Worm (Caenorhabditis elegans) whole organism, L2 larva: ENCODE data around the gene F26D2.10.

Experiments
- C34F6.9 ChIP-seq: fragments of 150-350 bp; optimal IDR thresholded peaks from 2 replicates; lab custom pipeline; 2014; ENCODE audit warnings: missing biosample characterization, missing genetic modification characterization
- F13H6.1 ChIP-seq: sonication (generic microtip); optimal IDR thresholded peaks from 2 replicates; lab custom pipeline; 2016; ENCODE audit warnings: missing genetic modification characterization, missing compliant biosample characterization
- R02D3.7 ChIP-seq: fragments of 150-350 bp; optimal IDR thresholded peaks from 2 replicates; lab custom pipeline; 2014; ENCODE audit warnings: missing biosample characterization, missing genetic modification characterization
- Y55F3AM.14 ChIP-seq: fragments of 200-800 bp; sonication (Bioruptor generic); optimal IDR thresholded peaks from 2 replicates; lab custom pipeline; 2018; ENCODE audit warnings: mild to moderate bottlenecking, missing genetic modification characterization, missing compliant biosample characterization
- ZK546.5 ChIP-seq: sonication (generic microtip); optimal IDR thresholded peaks from 2 replicates; lab custom pipeline; 2017; ENCODE audit warnings: missing biosample characterization, missing genetic modification characterization
- aly-2 ChIP-seq: fragments of 150-350 bp; optimal IDR thresholded peaks from 2 replicates; lab custom pipeline; 2014; ENCODE audit warnings: missing biosample characterization, missing genetic modification characterization
- ama-1 ChIP-seq: fragments of 150-350 bp; optimal IDR thresholded peaks from 2 replicates; lab custom pipeline; 2018; ENCODE audit warnings: inconsistent platforms
- blmp-1 ChIP-seq: sonication (generic microtip); optimal IDR thresholded peaks from 2 replicates; lab custom pipeline; 2017; ENCODE audit warnings: missing genetic modification characterization, mild to moderate bottlenecking, missing compliant biosample characterization, antibody characterized with exemption, moderate library complexity; ENCODE audit not compliant: insufficient read depth
- ceh-16 ChIP-seq: fragments of 150-350 bp; optimal IDR thresholded peaks from 2 replicates; lab custom pipeline; 2014; ENCODE audit warnings: missing biosample characterization, missing genetic modification characterization
- crh-2 ChIP-seq: sonication (generic microtip); optimal IDR thresholded peaks from 2 replicates; lab custom pipeline; 2017; ENCODE audit warnings: missing biosample characterization, missing genetic modification characterization
- dmd-4 ChIP-seq: sonication (generic microtip); optimal IDR thresholded peaks from 2 replicates; lab custom pipeline; 2017; ENCODE audit warnings: missing biosample characterization, missing genetic modification characterization
- egl-27 ChIP-seq: sonication (generic microtip); optimal IDR thresholded peaks from 3 replicates; lab custom pipeline; 2017; ENCODE audit warnings: missing biosample characterization, missing genetic modification reagents, missing genetic modification characterization
- elt-1 ChIP-seq: fragments of 150-350 bp; optimal IDR thresholded peaks from 2 replicates; lab custom pipeline; 2014; ENCODE audit warnings: missing biosample characterization, missing genetic modification characterization
- elt-3 ChIP-seq: sonication (generic microtip); optimal IDR thresholded peaks from 2 replicates; lab custom pipeline; 2017; ENCODE audit warnings: missing biosample characterization, missing genetic modification characterization
- fos-1 ChIP-seq: fragments of 150-350 bp; optimal IDR thresholded peaks from 2 replicates; lab custom pipeline; 2014; ENCODE audit warnings: missing biosample characterization, missing genetic modification characterization
- lin-11 ChIP-seq: fragments of 150-350 bp; sonication (generic microtip); optimal IDR thresholded peaks from 2 replicates; lab custom pipeline; 2014; ENCODE audit warnings: missing biosample characterization, missing genetic modification characterization, inconsistent platforms, mixed read lengths
- lin-39 ChIP-seq: fragments of 150-350 bp; optimal IDR thresholded peaks from 2 replicates; lab custom pipeline; 2014; ENCODE audit warnings: missing biosample characterization, missing genetic modification reagents, missing genetic modification characterization
- mbf-1 ChIP-seq: sonication (generic microtip); optimal IDR thresholded peaks from 2 replicates; lab custom pipeline; 2017; ENCODE audit warnings: missing biosample characterization, missing genetic modification characterization
- mdl-1 ChIP-seq, 2 experiments: fragments of 150-350 bp in 1 of 2; sonication (generic microtip) in 1 of 2; optimal IDR thresholded peaks; 2 replicates each; lab custom pipeline; 2017; ENCODE audit warnings: missing biosample characterization in 2 of 2, missing genetic modification characterization in 2 of 2
- nhr-10 ChIP-seq: sonication (generic microtip); optimal IDR thresholded peaks from 2 replicates; lab custom pipeline; 2017; ENCODE audit warnings: missing biosample characterization, missing genetic modification characterization
- nhr-11 ChIP-seq: fragments of 150-350 bp; optimal IDR thresholded peaks from 2 replicates; lab custom pipeline; 2014; ENCODE audit warnings: missing biosample characterization, missing genetic modification characterization
- nhr-129 ChIP-seq: fragments of 150-350 bp; optimal IDR thresholded peaks from 2 replicates; lab custom pipeline; 2014; ENCODE audit warnings: missing biosample characterization, missing genetic modification characterization
- nhr-21 ChIP-seq: fragments of 150-350 bp; optimal IDR thresholded peaks from 2 replicates; lab custom pipeline; 2014; ENCODE audit warnings: missing biosample characterization, missing genetic modification characterization
- nhr-237 ChIP-seq: fragments of 150-350 bp; optimal IDR thresholded peaks from 2 replicates; lab custom pipeline; 2014; ENCODE audit warnings: missing biosample characterization, missing genetic modification characterization
- nhr-6 ChIP-seq: fragments of 150-350 bp; optimal IDR thresholded peaks from 2 replicates; lab custom pipeline; 2014; ENCODE audit warnings: missing biosample characterization, missing genetic modification characterization
- nhr-77 ChIP-seq: fragments of 150-350 bp; optimal IDR thresholded peaks from 2 replicates; lab custom pipeline; 2014; ENCODE audit warnings: missing biosample characterization, missing genetic modification characterization
- peb-1 ChIP-seq: fragments of 150-350 bp; optimal IDR thresholded peaks from 2 replicates; lab custom pipeline; 2014; ENCODE audit warnings: missing biosample characterization, missing genetic modification characterization
- sem-4 ChIP-seq: fragments of 150-350 bp; optimal IDR thresholded peaks from 2 replicates; lab custom pipeline; 2014; ENCODE audit warnings: missing biosample characterization, missing genetic modification reagents, missing genetic modification characterization
- skn-1 ChIP-seq: sonication (generic microtip); optimal IDR thresholded peaks from 2 replicates; lab custom pipeline; 2017; ENCODE audit warnings: missing biosample characterization, missing genetic modification characterization
- sma-3 ChIP-seq: sonication (generic microtip); optimal IDR thresholded peaks from 2 replicates; lab custom pipeline; 2016; ENCODE audit warnings: missing genetic modification reagents, missing genetic modification characterization, missing compliant biosample characterization
- sma-9 ChIP-seq, 2 experiments: fragments of 150-350 bp in 1 of 2; sonication (generic microtip) in 1 of 2; optimal IDR thresholded peaks; 2 replicates each; lab custom pipeline; 2014 to 2016; ENCODE audit warnings: missing genetic modification characterization in 2 of 2, mild to moderate bottlenecking in 1 of 2, missing biosample characterization in 1 of 2, missing compliant biosample characterization in 1 of 2, missing genetic modification reagents in 1 of 2, moderate library complexity in 1 of 2
- snpc-4 ChIP-seq: fragments of 150-350 bp; optimal IDR thresholded peaks from 2 replicates; lab custom pipeline; 2014; ENCODE audit warnings: missing biosample characterization, missing genetic modification characterization
- unc-39 ChIP-seq: fragments of 150-350 bp; optimal IDR thresholded peaks from 2 replicates; lab custom pipeline; 2014; ENCODE audit warnings: missing biosample characterization, missing genetic modification characterization
- unc-55 ChIP-seq: fragments of 150-350 bp; sonication (generic microtip); optimal IDR thresholded peaks from 3 replicates; lab custom pipeline; 2014; ENCODE audit warnings: missing biosample characterization, missing genetic modification reagents, missing genetic modification characterization
- unc-62 ChIP-seq: fragments of 150-350 bp; optimal IDR thresholded peaks from 2 replicates; lab custom pipeline; 2014; ENCODE audit warnings: missing biosample characterization, missing genetic modification reagents, missing genetic modification characterization
- zag-1 ChIP-seq: fragments of 150-350 bp; optimal IDR thresholded peaks from 2 replicates; lab custom pipeline; 2014; ENCODE audit warnings: missing biosample characterization, missing genetic modification characterization
- ztf-1 ChIP-seq: fragments of 200-800 bp; sonication (Bioruptor generic); conservative IDR thresholded peaks from 2 replicates; pipeline ENCODE4 v1.3.6; 2022; ENCODE audit warnings: missing genetic modification characterization, missing compliant biosample characterization
- ztf-4 ChIP-seq: fragments of 150-350 bp; optimal IDR thresholded peaks from 2 replicates; lab custom pipeline; 2014; ENCODE audit warnings: missing biosample characterization, missing genetic modification characterization

The F26D2.10 gene

ce11 chrV:16437546-16437945, 8.1 kb upstream of the F26D2.10 start, which contains the start of gene F26D2.15:
TSS of gene F26D2.15 (plus strand) at chrV:16437846.
- TF ChIP-seq sma-3 (no peak), sem-4 (no peak), elt-1 (tag; lab: Kevin White, UChicago) (no peak), Y55F3AM.14 (GFP tag; lab: Kevin White, UChicago) (no peak), dmd-4 (tag; lab: Kevin White, UChicago) (no peak), unc-39 (tag; lab: Kevin White, UChicago) (no peak), C34F6.9 (tag; lab: Kevin White, UChicago) (no peak), peb-1 (no peak), snpc-4 (tag; lab: Kevin White, UChicago) (no peak), nhr-77 (tag; lab: Kevin White, UChicago) (no peak), crh-2 (no peak), aly-2 (no peak), nhr-129 (tag; lab: Kevin White, UChicago) (no peak), nhr-10 (tag; lab: Kevin White, UChicago) (no peak), zag-1 (no peak), ceh-16 (tag; lab: Kevin White, UChicago) (no peak), ztf-4 (tag; lab: Kevin White, UChicago) (no peak)

DNA sequence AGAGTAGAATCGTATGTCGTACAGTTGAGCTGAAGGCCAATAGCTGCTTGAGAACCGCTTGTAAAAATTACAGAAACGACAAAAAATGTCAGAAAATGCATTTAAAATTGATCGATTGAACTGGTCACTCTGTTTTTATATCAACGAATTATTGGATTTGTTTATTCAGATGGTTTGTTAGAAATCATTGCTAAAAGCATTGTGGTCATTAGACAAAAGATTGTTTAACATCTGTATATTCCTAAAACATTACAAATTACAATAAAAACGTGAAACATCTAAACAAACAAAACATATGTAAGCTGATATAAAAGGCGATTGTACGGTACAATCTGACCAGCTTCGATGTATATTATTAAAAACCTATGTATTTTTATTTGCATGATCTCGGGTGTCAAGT, 6.1 kb upstream of the F26D2.10 start, which contains the start of the genes F26D2.13 and F26D2.14:
TSS of gene F26D2.13 (minus strand) at position 101 of the 400 bp plus-strand sequence.
TSS of gene F26D2.14 (plus strand) at position 346 of the 400 bp plus-strand sequence.
- TF ChIP-seq R02D3.7 (tag; lab: Kevin White, UChicago) (no peak), mbf-1 (tag; lab: Kevin White, UChicago) (no peak), F13H6.1 (tag; lab: Kevin White, UChicago) (no peak), sma-9 (GFP tag; optimal IDR thresholded peaks at IDR 0.05; lab: Kevin White, UChicago) (no peak), sma-9 (tag; optimal IDR thresholded peaks at IDR 0.05; lab: Kevin White, UChicago) (no peak), snpc-4 (tag; lab: Kevin White, UChicago) (no peak), skn-1 (tag; lab: Kevin White, UChicago) (no peak), nhr-21 (no peak)

DNA sequence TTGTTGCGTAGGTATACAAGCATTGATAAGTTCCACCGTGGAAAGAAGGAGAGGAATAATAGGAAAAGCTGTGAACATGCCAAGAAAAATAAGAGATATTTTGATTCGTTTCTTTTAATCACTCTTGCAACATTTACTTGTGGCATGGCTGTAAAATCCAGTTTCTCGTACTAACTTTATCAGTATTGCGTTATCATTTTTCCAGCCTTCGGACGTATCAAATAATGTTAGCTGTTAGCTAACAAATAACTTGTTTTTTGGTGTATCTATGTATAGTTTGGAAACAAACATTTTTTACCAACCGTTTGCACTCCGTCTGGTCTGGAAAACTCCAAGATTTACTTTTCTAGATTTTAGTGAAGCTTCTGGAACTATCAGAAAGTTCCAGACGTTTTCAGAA, 4.1 kb upstream of the F26D2.10 start, which contains the start of gene clec-234:
TSS of gene clec-234 (minus strand) at position 101 of the 400 bp plus-strand sequence.
- TF ChIP-seq sma-3 (no peak), skn-1 (tag; lab: Kevin White, UChicago) (no peak), nhr-129 (tag; lab: Kevin White, UChicago) (no peak), lin-11 (no peak), unc-39 (tag; lab: Kevin White, UChicago) (no peak), crh-2 (no peak), lin-39 (tag; lab: Kevin White, UChicago) (no peak), nhr-6 (tag; lab: Kevin White, UChicago) (no peak), elt-3 (tag; lab: Kevin White, UChicago) (no peak), nhr-237 (tag; lab: Kevin White, UChicago) (no peak), blmp-1 (no peak), C34F6.9 (tag; lab: Kevin White, UChicago) (no peak), aly-2 (no peak), mbf-1 (tag; lab: Kevin White, UChicago) (no peak), F13H6.1 (tag; lab: Kevin White, UChicago) (no peak), unc-55 (GFP tag; lab: Kevin White, UChicago) (no peak), sma-9 (GFP tag; optimal IDR thresholded peaks at IDR 0.05; lab: Kevin White, UChicago) (no peak), sma-9 (tag; optimal IDR thresholded peaks at IDR 0.05; lab: Kevin White, UChicago) (no peak), fos-1 (tag; lab: Kevin White, UChicago) (no peak), ZK546.5 (tag; lab: Kevin White, UChicago) (no peak), unc-62 (GFP tag; lab: Kevin White, UChicago) (no peak)
- TF ChIP-seq, all 48 proteins: peak for 0

DNA sequence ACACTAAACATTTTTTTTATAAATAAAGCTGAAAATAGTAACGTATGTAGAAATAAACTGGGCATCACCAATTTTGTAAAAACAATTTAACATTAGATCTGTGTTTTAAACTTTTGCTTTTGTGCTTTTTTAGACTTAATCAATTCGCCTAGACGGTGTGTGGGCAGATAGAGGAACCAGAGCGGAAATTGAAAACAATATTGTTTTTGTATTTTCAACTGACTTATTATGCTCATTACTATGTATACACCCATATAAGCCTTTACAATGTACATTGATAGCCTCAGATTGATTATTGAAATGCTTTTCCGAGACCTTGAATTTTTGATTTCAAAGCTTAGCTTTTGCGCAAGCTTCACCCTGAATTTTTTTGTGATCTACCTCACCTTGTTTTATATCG, 537 bp upstream of the F26D2.10 start, which contains the start of gene str-73:
TSS of gene str-73 (plus strand) at position 301 of the 400 bp plus-strand sequence.
- TF ChIP-seq mbf-1 (tag; lab: Kevin White, UChicago): no peak
- TF ChIP-seq Y55F3AM.14 (GFP tag; lab: Kevin White, UChicago): no peak
- no peak for TF ChIP-seq sem-4

DNA sequence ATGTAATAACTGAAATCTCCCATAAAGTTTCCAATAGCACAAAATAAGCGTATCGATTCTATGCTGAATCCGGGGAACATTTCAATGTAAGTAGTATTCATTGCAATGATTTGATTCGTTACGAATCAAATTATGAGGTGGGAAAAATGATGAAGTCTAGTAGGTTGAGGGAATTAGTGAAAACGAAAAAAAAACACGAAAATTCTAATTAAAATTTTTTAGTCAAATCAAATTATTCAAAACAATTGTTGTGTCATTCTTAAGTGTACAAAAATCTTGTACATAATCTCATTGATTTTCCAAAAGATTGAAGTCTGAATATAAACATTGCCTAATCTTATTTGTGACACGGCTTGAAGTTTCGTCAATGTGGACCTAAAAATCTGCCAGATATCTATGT, 5.0 kb downstream of the F26D2.10 start, which contains the start of gene srw-29:
TSS of gene srw-29 (minus strand) at position 101 of the 400 bp plus-strand sequence.
- TF ChIP-seq blmp-1: no peak
- TF ChIP-seq ZK546.5 (tag; lab: Kevin White, UChicago): no peak
- TF ChIP-seq F13H6.1 (tag; lab: Kevin White, UChicago): no peak
- no peak for TF ChIP-seq nhr-11 (tag; lab: Kevin White, UChicago)
- TF ChIP-seq lin-11: no peak
- no peak for TF ChIP-seq ama-1 (lab: Kevin White, UChicago)
- no peak for TF ChIP-seq nhr-237 (tag; lab: Kevin White, UChicago)
- no peak for TF ChIP-seq fos-1 (tag; lab: Kevin White, UChicago)
- TF ChIP-seq elt-3 (tag; lab: Kevin White, UChicago): no peak
- TF ChIP-seq mdl-1 (tag; optimal IDR thresholded peaks at IDR 0.05; lab: Kevin White, UChicago): no peak
- TF ChIP-seq R02D3.7 (tag; lab: Kevin White, UChicago): no peak
- no peak for TF ChIP-seq ztf-1 (GFP tag; lab: Robert Waterston, UW)
- TF ChIP-seq peb-1: no peak
- TF ChIP-seq egl-27 (tag; lab: Kevin White, UChicago): no peak
